Worm (Caenorhabditis elegans): ENCODE results near the gene Y76A2B.4.

Gene Y76A2B.4

ce11 chrIII:13542458-13542857 lies 4.1 kb downstream of the Y76A2B.4 start (continued):
- TF ChIP-seq nhr-77 (tag; optimal IDR thresholded peaks at IDR 0.05) (peak; percentile 21), mes-2 (tag; optimal IDR thresholded peaks at IDR 0.05; ENCODE audit: poor library complexity, severe bottlenecking) (no peak)

- peak; percentile 50 for TF ChIP-seq set-16 (GFP tag; IDR thresholded peaks at IDR 0.05)
- TF ChIP-seq ctbp-1 (GFP tag; IDR thresholded peaks at IDR 0.05) = no peak
Measured at ce11 chrIII:13540791-13541190, 5.8 kb downstream of the Y76A2B.4 start.

- TF ChIP-seq aha-1 (tag) = peak; percentile 96
- no peak for TF ChIP-seq mes-2 (tag; optimal IDR thresholded peaks at IDR 0.05; ENCODE audit: poor library complexity, severe bottlenecking)
Measured at ce11 chrIII:13535735-13536390, 10.7 kb downstream of the Y76A2B.4 start.

ce11 chrIII:13534704-13535103 lies 11.9 kb downstream of the Y76A2B.4 start:
- TF ChIP-seq ZK337.2 (GFP tag; IDR thresholded peaks at IDR 0.05) = no peak
- peak; percentile 41 for TF ChIP-seq lin-38 (GFP tag; IDR thresholded peaks at IDR 0.05)
- peak; percentile 2 for TF ChIP-seq hlh-11 (tag; optimal IDR thresholded peaks at IDR 0.05)
- peak; percentile 6 for TF ChIP-seq nhr-28 (tag; optimal IDR thresholded peaks at IDR 0.05)
- TF ChIP-seq mdl-1 (tag; optimal IDR thresholded peaks at IDR 0.05) = no peak
- TF ChIP-seq lsy-2 (tag; optimal IDR thresholded peaks at IDR 0.05) = no peak
- TF ChIP-seq F26F4.8 (GFP tag; conservative IDR thresholded peaks at IDR 0.05) = no peak
- TF ChIP-seq dmd-8 (GFP tag; IDR thresholded peaks at IDR 0.05) = no peak
- TF ChIP-seq daf-16 (GFP tag; optimal IDR thresholded peaks at IDR 0.05) = no peak
- TF ChIP-seq daf-16 (tag; optimal IDR thresholded peaks at IDR 0.05) = no peak
- 0 out of 2 replicates have a peak, but pooled peaks have one; percentile 9 for TF ChIP-seq set-16 (GFP tag; IDR thresholded peaks at IDR 0.05)
- no peak for TF ChIP-seq tag-97 (GFP tag; IDR thresholded peaks at IDR 0.05)
- TF ChIP-seq mes-2 (tag; optimal IDR thresholded peaks at IDR 0.05; ENCODE audit: poor library complexity, severe bottlenecking) = peak; percentile 21
- TF ChIP-seq F44E2.7 (GFP tag; IDR thresholded peaks at IDR 0.05) = no peak
- TF ChIP-seq unc-62 (GFP tag; optimal IDR thresholded peaks at IDR 0.05 in 1 of 2) = peak in 1 of 2 experiments; percentile 18
- TF ChIP-seq unc-62 (tag; optimal IDR thresholded peaks at IDR 0.05) = no peak
- TF ChIP-seq tra-1 (GFP tag; IDR thresholded peaks at IDR 0.05) = no peak

- no peak for TF ChIP-seq zfp-3 (GFP tag; conservative IDR thresholded peaks at IDR 0.05)
- TF ChIP-seq ZK546.5 (tag; optimal IDR thresholded peaks at IDR 0.05) = no peak
- no peak for TF ChIP-seq dmd-9 (GFP tag; IDR thresholded peaks at IDR 0.05)
- no peak for TF ChIP-seq lir-3 (tag; optimal IDR thresholded peaks at IDR 0.05)
- TF ChIP-seq mep-1 (tag; optimal IDR thresholded peaks at IDR 0.05) = no peak
- TF ChIP-seq rbr-2 (tag; optimal IDR thresholded peaks at IDR 0.05) = no peak
- no peak for TF ChIP-seq lin-39 (tag; optimal IDR thresholded peaks at IDR 0.05)
- TF ChIP-seq nhr-11 (tag; optimal IDR thresholded peaks at IDR 0.05) = no peak
- TF ChIP-seq lin-13 (GFP tag; optimal IDR thresholded peaks at IDR 0.05) = no peak
- no peak for TF ChIP-seq Y5F2A.4 (GFP tag; optimal IDR thresholded peaks at IDR 0.05)
- peak; percentile 3 for TF ChIP-seq dve-1 (tag; optimal IDR thresholded peaks at IDR 0.05; ENCODE audit: insufficient read depth)
- TF ChIP-seq pha-4 (GFP tag; IDR thresholded peaks at IDR 0.05) = no peak
- no peak for TF ChIP-seq pha-4 (tag; optimal IDR thresholded peaks at IDR 0.05)
- no peak for TF ChIP-seq daf-16 (GFP tag; optimal IDR thresholded peaks at IDR 0.05)
- TF ChIP-seq daf-16 (tag; optimal IDR thresholded peaks at IDR 0.05) = peak; percentile 37
- TF ChIP-seq egl-43 (GFP tag; IDR thresholded peaks at IDR 0.05) = no peak
- no peak for TF ChIP-seq nhr-10 (tag; optimal IDR thresholded peaks at IDR 0.05)
- TF ChIP-seq attf-4 (tag; optimal IDR thresholded peaks at IDR 0.05) = no peak
- no peak for TF ChIP-seq arid-1 (GFP tag; conservative IDR thresholded peaks at IDR 0.05)
- no peak for TF ChIP-seq ceh-20 (GFP tag; IDR thresholded peaks at IDR 0.05)
- TF ChIP-seq T26A8.4 (GFP tag; IDR thresholded peaks at IDR 0.05) = no peak
- TF ChIP-seq aha-1 (tag) = peak; percentile 68
- no peak for TF ChIP-seq F44E2.7 (GFP tag; IDR thresholded peaks at IDR 0.05)
- TF ChIP-seq lin-29 (GFP tag; IDR thresholded peaks at IDR 0.05) = no peak
- TF ChIP-seq F37D6.2 (tag; optimal IDR thresholded peaks at IDR 0.05) = no peak
- TF ChIP-seq unc-62 (GFP tag; optimal IDR thresholded peaks at IDR 0.05 in 1 of 2) = no peak
- no peak for TF ChIP-seq unc-62 (tag; optimal IDR thresholded peaks at IDR 0.05)
Measured at ce11 chrIII:13530838-13531237, 15.7 kb downstream of the Y76A2B.4 start.

All from whole organism, L4 larva.